Fruit fly (Drosophila melanogaster) whole organism, prepupa: Measurements from ENCODE around the gene CG14543.

Experiments used
- Blimp-1 ChIP-seq: fragments of 200-800 bp; sonication (Bioruptor generic); optimal IDR thresholded peaks from 3 replicates; lab custom pipeline; 2017; ENCODE audit warnings: missing biosample characterization, missing genetic modification characterization, mild to moderate bottlenecking, moderate library complexity, missing genetic modification reagents
- CG10631 ChIP-seq: fragments of 200-800 bp; sonication (Bioruptor generic); optimal IDR thresholded peaks from 2 replicates; lab custom pipeline; 2016; ENCODE audit warnings: missing biosample characterization, missing genetic modification characterization
- CG10669 ChIP-seq: fragments of 200-800 bp; sonication (Bioruptor generic); optimal IDR thresholded peaks from 3 replicates; lab custom pipeline; 2018; ENCODE audit warnings: missing biosample characterization, mild to moderate bottlenecking, missing genetic modification characterization, moderate library complexity
- CG11294 ChIP-seq: fragments of 200-800 bp; sonication (Bioruptor generic); IDR thresholded peaks from 2 replicates; pipeline ENCODE4 v1.3.6; 2022; ENCODE audit warnings: missing biosample characterization, missing genetic modification characterization
- CG11762 ChIP-seq: fragments of 200-800 bp; sonication (Bioruptor generic); optimal IDR thresholded peaks from 3 replicates; lab custom pipeline; 2016; ENCODE audit warnings: missing biosample characterization, missing genetic modification characterization; ENCODE audit not compliant: insufficient read depth
- CG11902 ChIP-seq: fragments of 200-800 bp; sonication (Bioruptor generic); optimal IDR thresholded peaks from 3 replicates; lab custom pipeline; 2016; ENCODE audit warnings: missing biosample characterization, missing genetic modification characterization
- CG31627 ChIP-seq: fragments of 200-800 bp; sonication (Bioruptor generic); optimal IDR thresholded peaks from 3 replicates; lab custom pipeline; 2016; ENCODE audit warnings: missing biosample characterization, missing genetic modification characterization
- CG32006 ChIP-seq: fragments of 200-800 bp; sonication (Bioruptor generic); optimal IDR thresholded peaks from 3 replicates; lab custom pipeline; 2017; ENCODE audit warnings: missing biosample characterization, mild to moderate bottlenecking, missing genetic modification characterization
- CG34406 ChIP-seq: fragments of 200-800 bp; sonication (Bioruptor generic); optimal IDR thresholded peaks from 3 replicates; lab custom pipeline; 2016; ENCODE audit warnings: missing biosample characterization, missing genetic modification characterization
- CG3919 ChIP-seq: fragments of 200-800 bp; sonication (Bioruptor generic); optimal IDR thresholded peaks from 3 replicates; lab custom pipeline; 2016; ENCODE audit warnings: missing biosample characterization, missing genetic modification characterization
- CG4318 ChIP-seq: fragments of 200-800 bp; sonication (Bioruptor generic); optimal IDR thresholded peaks from 3 replicates; lab custom pipeline; 2017; ENCODE audit warnings: missing biosample characterization, mild to moderate bottlenecking, missing genetic modification characterization
- CG6163 ChIP-seq: fragments of 200-800 bp; sonication (Bioruptor generic); IDR thresholded peaks from 3 replicates; pipeline ENCODE4 v1.3.6; 2022; ENCODE audit warnings: missing biosample characterization, missing genetic modification characterization
- CG6276 ChIP-seq: fragments of 200-800 bp; sonication (Bioruptor generic); optimal IDR thresholded peaks from 2 replicates; lab custom pipeline; 2017; ENCODE audit warnings: missing biosample characterization, mild to moderate bottlenecking, missing genetic modification characterization
- CG6792 ChIP-seq: fragments of 200-800 bp; sonication (Bioruptor generic); optimal IDR thresholded peaks from 3 replicates; lab custom pipeline; 2016; ENCODE audit warnings: missing biosample characterization, missing genetic modification characterization
- CG6808 ChIP-seq: fragments of 200-800 bp; sonication (Bioruptor generic); optimal IDR thresholded peaks from 3 replicates; lab custom pipeline; 2017; ENCODE audit warnings: missing biosample characterization, missing genetic modification characterization, mild to moderate bottlenecking, moderate library complexity, missing genetic modification reagents
- CG6854 ChIP-seq: fragments of 200-800 bp; sonication (Bioruptor generic); optimal IDR thresholded peaks from 2 replicates; lab custom pipeline; 2017; ENCODE audit warnings: missing biosample characterization, mild to moderate bottlenecking, missing genetic modification characterization
- CG7368 ChIP-seq: fragments of 200-800 bp; sonication (Bioruptor generic); optimal IDR thresholded peaks from 3 replicates; lab custom pipeline; 2016; ENCODE audit warnings: missing biosample characterization, missing genetic modification characterization
- CG8119 ChIP-seq: fragments of 200-800 bp; sonication (Bioruptor generic); IDR thresholded peaks from 3 replicates; pipeline ENCODE4 v1.3.6; 2022; ENCODE audit warnings: missing biosample characterization, missing genetic modification characterization
- CG8319 ChIP-seq: fragments of 200-800 bp; sonication (Bioruptor generic); optimal IDR thresholded peaks from 3 replicates; lab custom pipeline; 2016; ENCODE audit warnings: missing biosample characterization, missing genetic modification characterization
- CG8632 ChIP-seq: fragments of 200-800 bp; sonication (Bioruptor generic); optimal IDR thresholded peaks from 3 replicates; lab custom pipeline; 2016; ENCODE audit warnings: missing biosample characterization, missing genetic modification characterization
- CG9139 ChIP-seq: fragments of 200-800 bp; sonication (Bioruptor generic); optimal IDR thresholded peaks from 3 replicates; lab custom pipeline; 2017; ENCODE audit warnings: missing biosample characterization, mild to moderate bottlenecking, missing genetic modification characterization
- Eip75B ChIP-seq: fragments of 200-800 bp; sonication (Bioruptor generic); optimal IDR thresholded peaks from 3 replicates; lab custom pipeline; 2016; ENCODE audit warnings: missing biosample characterization, missing genetic modification characterization
- Eip78C ChIP-seq: fragments of 200-800 bp; sonication (Bioruptor generic); peaks from one replicate; lab custom pipeline; 2016; ENCODE audit warnings: missing biosample characterization, missing genetic modification characterization
- Eip93F ChIP-seq: fragments of 200-800 bp; sonication (Bioruptor generic); optimal IDR thresholded peaks from 2 replicates; lab custom pipeline; 2016; ENCODE audit warnings: missing biosample characterization, mild to moderate bottlenecking, missing genetic modification characterization
- Ets21C ChIP-seq: fragments of 200-800 bp; sonication (Bioruptor generic); optimal IDR thresholded peaks from 3 replicates; lab custom pipeline; 2016; ENCODE audit warnings: missing biosample characterization, missing genetic modification characterization
- Ets96B ChIP-seq: fragments of 200-800 bp; optimal IDR thresholded peaks from 2 replicates; lab custom pipeline; 2019; ENCODE audit warnings: missing biosample characterization, mild to moderate bottlenecking, missing genetic modification characterization, moderate library complexity
- Gug ChIP-seq: fragments of 200-800 bp; sonication (Bioruptor generic); IDR thresholded peaks from 2 replicates; pipeline ENCODE4 v1.3.6; 2022; ENCODE audit warnings: missing biosample characterization, missing genetic modification characterization
- Hr38 ChIP-seq: sonication (Bioruptor generic); optimal IDR thresholded peaks from 2 replicates; lab custom pipeline; 2016; ENCODE audit warnings: missing biosample characterization, missing genetic modification characterization
- Hr39 ChIP-seq: fragments of 200-800 bp; sonication (Bioruptor generic); optimal IDR thresholded peaks from 2 replicates; lab custom pipeline; 2016; ENCODE audit warnings: missing biosample characterization, missing genetic modification characterization
- Hr4 ChIP-seq: fragments of 200-800 bp; sonication (Bioruptor generic); optimal IDR thresholded peaks from 3 replicates; lab custom pipeline; 2016; ENCODE audit warnings: missing biosample characterization, missing genetic modification characterization
- Lpt ChIP-seq: fragments of 200-800 bp; sonication (Bioruptor generic); optimal IDR thresholded peaks from 3 replicates; lab custom pipeline; 2016; ENCODE audit warnings: missing biosample characterization, missing genetic modification characterization
- Met ChIP-seq: fragments of 200-800 bp; sonication (Bioruptor generic); optimal IDR thresholded peaks from 3 replicates; lab custom pipeline; 2016; ENCODE audit warnings: missing biosample characterization, missing genetic modification characterization
- Smox ChIP-seq: fragments of 200-800 bp; sonication (Bioruptor generic); optimal IDR thresholded peaks from 3 replicates; lab custom pipeline; 2016; ENCODE audit warnings: missing biosample characterization, missing genetic modification characterization
- Sox102F ChIP-seq: fragments of 200-800 bp; sonication (Bioruptor generic); optimal IDR thresholded peaks from 2 replicates; lab custom pipeline; 2016; ENCODE audit warnings: missing biosample characterization, mild to moderate bottlenecking, missing genetic modification characterization
- Sox14 ChIP-seq: fragments of 200-800 bp; sonication (Bioruptor generic); optimal IDR thresholded peaks from 3 replicates; lab custom pipeline; 2016; ENCODE audit warnings: missing biosample characterization, missing genetic modification characterization
- Sox15 ChIP-seq: fragments of 200-800 bp; sonication (Bioruptor generic); optimal IDR thresholded peaks from 3 replicates; lab custom pipeline; 2016; ENCODE audit warnings: missing biosample characterization, missing genetic modification characterization
- achi ChIP-seq: fragments of 200-800 bp; sonication (Bioruptor generic); optimal IDR thresholded peaks from 3 replicates; lab custom pipeline; 2016; ENCODE audit warnings: missing biosample characterization, missing genetic modification characterization
- acj6 ChIP-seq: fragments of 200-800 bp; sonication (Bioruptor generic); optimal IDR thresholded peaks from 3 replicates; lab custom pipeline; 2016; ENCODE audit warnings: missing biosample characterization, missing genetic modification characterization
- cyc ChIP-seq: fragments of 200-800 bp; sonication (Bioruptor generic); optimal IDR thresholded peaks from 3 replicates; lab custom pipeline; 2016; ENCODE audit warnings: missing biosample characterization, missing genetic modification characterization
- dac ChIP-seq: fragments of 200-800 bp; sonication (Bioruptor generic); optimal IDR thresholded peaks from 2 replicates; lab custom pipeline; 2017; ENCODE audit warnings: missing biosample characterization, mild to moderate bottlenecking, missing genetic modification characterization
- dsx ChIP-seq: fragments of 200-800 bp; optimal IDR thresholded peaks from 3 replicates; lab custom pipeline; 2019; ENCODE audit warnings: missing biosample characterization, mild to moderate bottlenecking, missing genetic modification characterization, moderate library complexity; ENCODE audit not compliant: poor library complexity, severe bottlenecking
- eg ChIP-seq: fragments of 200-800 bp; sonication (Bioruptor generic); IDR thresholded peaks from 3 replicates; pipeline ENCODE4 v1.3.6; 2022; ENCODE audit warnings: missing biosample characterization, missing genetic modification characterization
- esn ChIP-seq: fragments of 200-800 bp; sonication (Bioruptor generic); optimal IDR thresholded peaks from 2 replicates; lab custom pipeline; 2016; ENCODE audit warnings: missing biosample characterization, mild to moderate bottlenecking, missing genetic modification characterization, moderate library complexity
- lz ChIP-seq: fragments of 200-800 bp; sonication (Bioruptor generic); optimal IDR thresholded peaks from 3 replicates; lab custom pipeline; 2016; ENCODE audit warnings: missing biosample characterization, missing genetic modification characterization
- net ChIP-seq: fragments of 200-800 bp; sonication (Bioruptor generic); optimal IDR thresholded peaks from 3 replicates; lab custom pipeline; 2016; ENCODE audit warnings: missing biosample characterization, missing genetic modification characterization
- pdm3 ChIP-seq: fragments of 200-800 bp; sonication (Bioruptor generic); optimal IDR thresholded peaks from 3 replicates; lab custom pipeline; 2016; ENCODE audit warnings: missing biosample characterization, missing genetic modification characterization
- salr ChIP-seq, 2 experiments: fragments of 200-800 bp; sonication (Bioruptor generic); optimal IDR thresholded peaks; 3 replicates each; lab custom pipeline; 2016 to 2018; ENCODE audit warnings: missing biosample characterization in 2 of 2, missing genetic modification characterization in 2 of 2, mild to moderate bottlenecking in 1 of 2
- spab ChIP-seq: fragments of 200-800 bp; sonication (Bioruptor generic); optimal IDR thresholded peaks from 2 replicates; lab custom pipeline; 2017; ENCODE audit warnings: missing biosample characterization, mild to moderate bottlenecking, missing genetic modification characterization, missing genetic modification reagents
- ss ChIP-seq, 2 experiments: fragments of 200-800 bp; sonication (Bioruptor generic); optimal IDR thresholded peaks; 2 replicates in 1 of 2; 3 replicates in 1 of 2; lab custom pipeline; 2017 to 2018; ENCODE audit warnings: mild to moderate bottlenecking in 2 of 2, missing biosample characterization in 2 of 2, missing genetic modification characterization in 2 of 2, moderate library complexity in 1 of 2
- svp ChIP-seq: fragments of 200-800 bp; sonication (Bioruptor generic); peaks from one replicate; lab custom pipeline; 2016; ENCODE audit warnings: missing biosample characterization, missing genetic modification characterization
- topi ChIP-seq: fragments of 200-800 bp; sonication (Bioruptor generic); optimal IDR thresholded peaks from 3 replicates; lab custom pipeline; 2016; ENCODE audit warnings: missing biosample characterization, missing genetic modification characterization
- vri ChIP-seq: fragments of 200-800 bp; sonication (Bioruptor generic); optimal IDR thresholded peaks from 3 replicates; lab custom pipeline; 2016; ENCODE audit warnings: missing biosample characterization, mild to moderate bottlenecking, missing genetic modification characterization

Gene CG14543

DNA sequence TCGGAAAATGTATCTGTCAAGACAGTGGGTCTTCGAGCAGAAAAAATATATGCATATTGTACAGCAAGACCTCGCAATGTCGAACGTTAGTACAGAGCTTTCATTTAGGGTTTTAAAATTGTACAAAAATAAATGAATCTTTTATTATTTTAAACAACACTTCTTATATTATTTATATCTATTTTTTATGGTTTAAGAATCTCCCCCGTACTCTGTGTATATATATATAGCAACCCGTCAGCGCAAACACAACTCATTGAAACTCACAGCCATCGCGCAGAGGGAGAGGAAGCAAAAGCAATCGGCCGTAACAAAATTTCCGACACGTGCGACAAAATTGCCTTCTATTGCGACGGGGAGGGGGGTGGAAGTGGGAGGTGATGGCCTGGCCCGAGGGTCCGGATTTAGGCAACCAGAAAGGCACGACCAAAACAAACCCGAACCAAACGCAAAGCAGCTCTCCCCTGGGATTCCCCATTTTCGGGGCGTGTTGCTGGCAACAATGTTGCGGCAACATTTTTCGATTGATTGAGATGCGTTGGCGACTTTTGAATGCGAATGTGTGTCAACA, 49.6 kb downstream of the CG14543 start:
- TF ChIP-seq CG4318 (GFP tag; lab: Kevin White, UChicago) = peak; percentile 14
- TF ChIP-seq cyc (GFP tag; lab: Kevin White, UChicago) = peak; percentile 17
- no peak for TF ChIP-seq acj6 (GFP tag; lab: Kevin White, UChicago)
- TF ChIP-seq salr (GFP tag; optimal IDR thresholded peaks at IDR 0.05; lab: Kevin White, UChicago) = no peak
- no peak for TF ChIP-seq Eip75B (GFP tag; lab: Kevin White, UChicago)
- TF ChIP-seq Smox (GFP tag; lab: Kevin White, UChicago) = no peak
- peak; percentile 38; the same call in 1 of the 2 replicates for TF ChIP-seq Gug (GFP tag; lab: Robert Waterston, UW)
- TF ChIP-seq CG6792 (GFP tag; lab: Kevin White, UChicago) = no peak
- peak; percentile 45 for TF ChIP-seq Lpt (GFP tag; lab: Kevin White, UChicago)
- peak; percentile 4 for TF ChIP-seq spab (GFP tag; lab: Kevin White, UChicago)
- peak; percentile 76 for TF ChIP-seq Eip78C (GFP tag; lab: Kevin White, UChicago)
- TF ChIP-seq CG32006 (GFP tag; lab: Kevin White, UChicago) = no peak
- peak; percentile 54 for TF ChIP-seq CG11294 (GFP tag; lab: Robert Waterston, UW)
- peak; percentile 44 for TF ChIP-seq CG3919 (GFP tag; lab: Kevin White, UChicago)
- no peak for TF ChIP-seq Sox102F (GFP tag; lab: Kevin White, UChicago)
- no peak for TF ChIP-seq CG8632 (GFP tag; lab: Kevin White, UChicago)
- TF ChIP-seq vri (GFP tag; lab: Kevin White, UChicago) = no peak
- no peak for TF ChIP-seq Sox14 (GFP tag; lab: Kevin White, UChicago)
- no peak for TF ChIP-seq Sox15 (GFP tag; lab: Kevin White, UChicago)
- no peak for TF ChIP-seq CG34406
- TF ChIP-seq eg (GFP tag; lab: Robert Waterston, UW) = peak; percentile 83
- TF ChIP-seq Hr39 = no peak
- TF ChIP-seq CG7368 (GFP tag; lab: Kevin White, UChicago) = no peak
- TF ChIP-seq svp (GFP tag; lab: Kevin White, UChicago) = no peak
- no peak for TF ChIP-seq Met (GFP tag; lab: Kevin White, UChicago)
- peak; percentile 53 for TF ChIP-seq CG6276 (GFP tag; lab: Kevin White, UChicago)
- TF ChIP-seq net (GFP tag; lab: Kevin White, UChicago) = no peak
- no peak for TF ChIP-seq Ets21C
- TF ChIP-seq Hr4 (GFP tag; lab: Kevin White, UChicago) = peak; percentile 43
- peak; percentile 63; the same call in 2 of the 3 replicates for TF ChIP-seq CG8119 (GFP tag; lab: Robert Waterston, UW)
- no peak for TF ChIP-seq CG10631 (GFP tag; lab: Kevin White, UChicago)
- TF ChIP-seq CG6808 (GFP tag; lab: Kevin White, UChicago) = no peak
- peak; percentile 6 for TF ChIP-seq CG11902 (GFP tag; lab: Kevin White, UChicago)
- TF ChIP-seq CG10669 (GFP tag; lab: Kevin White, UChicago) = peak; percentile 36
- peak; percentile 64; the same call in 2 of the 3 replicates for TF ChIP-seq CG6163 (GFP tag; lab: Robert Waterston, UW)
- peak; percentile 42 for TF ChIP-seq achi (GFP tag; lab: Kevin White, UChicago)
- no peak for TF ChIP-seq CG11762 (GFP tag; lab: Kevin White, UChicago)
- no peak for TF ChIP-seq dac
- no peak for TF ChIP-seq CG31627 (GFP tag; lab: Kevin White, UChicago)
- TF ChIP-seq esn = no peak
- no peak for TF ChIP-seq lz (GFP tag; lab: Kevin White, UChicago)
- TF ChIP-seq CG8319 (GFP tag; lab: Kevin White, UChicago) = no peak
- no peak for TF ChIP-seq dsx (GFP tag; lab: Kevin White, UChicago)
- no peak for TF ChIP-seq Hr38 (GFP tag; lab: Kevin White, UChicago)
- TF ChIP-seq CG9139 (GFP tag; lab: Kevin White, UChicago) = no peak
- no peak for TF ChIP-seq Eip93F (GFP tag; lab: Kevin White, UChicago)
- no peak for TF ChIP-seq CG6854 (GFP tag; lab: Kevin White, UChicago)
- peak; percentile 34 for TF ChIP-seq Ets96B (tag; lab: Kevin White, UChicago)
- TF ChIP-seq ss (GFP tag; optimal IDR thresholded peaks at IDR 0.05; lab: Kevin White, UChicago) = no peak
- no peak for TF ChIP-seq topi (GFP tag; lab: Kevin White, UChicago)
- peak; percentile 32 for TF ChIP-seq pdm3 (GFP tag; lab: Kevin White, UChicago)
- TF ChIP-seq Blimp-1 = no peak
